Fruit fly (Drosophila melanogaster) ovary, adult (tissue): ENCODE measurements around the gene CG15876.

Experiments
- CG17801 ChIP-seq: fragments of 200-800 bp; optimal IDR thresholded peaks from 2 replicates; lab custom pipeline; 2019; ENCODE audit warnings: missing biosample characterization, mild to moderate bottlenecking, missing genetic modification characterization, moderate library complexity; ENCODE audit not compliant: partially characterized antibody

CG15876 gene

DNA sequence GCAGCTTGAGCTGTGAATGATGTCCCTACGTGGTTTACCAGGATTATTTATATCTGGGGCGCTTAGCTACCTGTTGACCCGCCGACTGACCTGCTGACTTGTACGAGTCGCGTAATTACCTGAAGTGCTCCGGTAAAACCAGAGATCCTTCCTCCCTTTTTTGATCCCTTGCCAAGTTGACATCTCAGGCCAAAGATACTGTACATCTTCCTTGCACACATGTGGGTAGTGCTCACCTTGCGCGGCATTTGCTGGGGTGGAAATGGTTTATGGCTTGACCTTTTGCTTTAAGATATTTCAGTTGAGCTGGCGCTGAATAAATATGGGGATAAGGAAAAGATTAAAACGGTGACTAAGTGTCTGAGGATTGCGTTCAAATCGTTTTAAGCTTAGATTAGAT lies at the start of gene CG15876:
TSS of gene CG15876 (minus strand) at position 23 of the 400 bp plus-strand sequence.
- TF ChIP-seq CG17801 (GFP tag; lab: Kevin White, UChicago): no peak

DNA sequence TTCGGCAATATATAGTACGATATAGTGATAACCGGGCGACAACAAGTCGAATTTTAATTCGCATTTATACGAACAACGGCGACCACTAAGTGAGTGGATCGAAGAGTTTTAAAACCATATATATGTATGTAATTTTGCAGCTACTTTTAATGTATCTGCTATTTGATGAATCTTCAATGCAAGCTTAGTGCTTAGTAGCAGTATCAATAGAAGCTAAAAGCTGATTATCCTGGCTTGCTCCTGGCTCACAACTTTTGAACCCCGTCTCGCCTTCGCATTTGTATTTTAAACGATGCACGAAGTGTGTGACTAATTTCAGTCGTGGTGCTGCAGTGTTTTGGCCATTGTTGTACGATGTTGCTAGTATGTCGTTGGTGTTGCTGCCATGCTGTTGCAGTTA lies 42.0 kb upstream of the CG15876 start:
- no peak for TF ChIP-seq CG17801 (GFP tag; lab: Kevin White, UChicago)

DNA sequence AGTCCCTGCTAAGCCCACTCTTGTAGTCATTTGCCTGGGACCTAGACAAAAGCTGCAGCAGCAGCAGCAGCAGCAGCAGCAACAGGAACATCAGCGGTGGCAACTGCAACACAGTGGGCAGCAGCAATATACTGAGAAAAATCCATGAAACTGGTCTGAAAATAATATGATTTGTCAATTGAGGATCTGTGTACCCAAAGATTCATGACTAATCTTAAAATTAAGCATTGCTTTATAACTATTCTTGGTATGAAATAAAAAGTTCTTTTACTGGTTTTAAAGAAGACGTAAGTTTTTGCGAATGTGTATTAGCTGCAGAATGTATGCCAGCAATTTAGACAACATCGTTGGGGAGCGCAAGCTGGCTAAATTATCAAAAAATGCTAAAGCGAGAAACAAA lies 37.0 kb upstream of the CG15876 start:
- TF ChIP-seq CG17801 (GFP tag; lab: Kevin White, UChicago): no peak

DNA sequence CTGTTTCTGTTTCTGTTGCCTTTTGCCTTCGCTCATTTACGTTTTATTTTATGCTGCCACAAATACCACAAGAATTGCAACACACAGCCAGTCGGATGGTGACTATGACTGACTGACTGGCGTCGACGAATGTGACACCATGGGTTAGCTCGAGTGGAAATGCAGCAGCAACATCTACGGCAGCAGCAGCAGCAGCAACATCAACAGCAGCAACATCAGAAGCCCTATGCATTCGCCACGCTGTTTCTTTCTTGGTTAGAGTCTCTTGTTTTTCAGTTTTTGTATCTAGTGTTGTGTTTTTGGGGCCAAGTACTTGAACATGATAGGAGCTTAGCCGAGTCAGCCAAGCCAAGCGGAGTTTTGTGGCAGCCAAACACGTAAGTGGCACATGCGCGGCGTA lies 35.2 kb upstream of the CG15876 start:
- TF ChIP-seq CG17801 (GFP tag; lab: Kevin White, UChicago): no peak

DNA sequence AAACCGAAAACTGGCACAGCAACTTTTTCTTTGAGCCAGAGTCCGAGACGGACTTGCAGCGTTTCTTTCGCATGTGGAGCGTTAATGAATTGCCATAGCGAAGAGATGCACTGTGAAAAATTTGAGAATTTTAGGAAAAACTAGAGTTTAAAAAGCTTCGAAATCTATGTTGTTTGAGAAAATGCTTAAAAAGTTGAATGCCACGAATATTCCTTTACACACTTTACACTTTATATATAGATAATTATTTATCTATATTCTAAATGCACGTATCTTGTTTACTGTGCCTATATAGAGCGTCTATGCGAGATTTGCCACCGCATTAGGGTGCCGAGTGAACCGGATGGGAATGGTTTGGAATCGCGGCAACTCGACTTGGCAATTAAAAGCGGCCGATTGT lies 27.2 kb upstream of the CG15876 start:
- TF ChIP-seq CG17801 (GFP tag; lab: Kevin White, UChicago): no peak

DNA sequence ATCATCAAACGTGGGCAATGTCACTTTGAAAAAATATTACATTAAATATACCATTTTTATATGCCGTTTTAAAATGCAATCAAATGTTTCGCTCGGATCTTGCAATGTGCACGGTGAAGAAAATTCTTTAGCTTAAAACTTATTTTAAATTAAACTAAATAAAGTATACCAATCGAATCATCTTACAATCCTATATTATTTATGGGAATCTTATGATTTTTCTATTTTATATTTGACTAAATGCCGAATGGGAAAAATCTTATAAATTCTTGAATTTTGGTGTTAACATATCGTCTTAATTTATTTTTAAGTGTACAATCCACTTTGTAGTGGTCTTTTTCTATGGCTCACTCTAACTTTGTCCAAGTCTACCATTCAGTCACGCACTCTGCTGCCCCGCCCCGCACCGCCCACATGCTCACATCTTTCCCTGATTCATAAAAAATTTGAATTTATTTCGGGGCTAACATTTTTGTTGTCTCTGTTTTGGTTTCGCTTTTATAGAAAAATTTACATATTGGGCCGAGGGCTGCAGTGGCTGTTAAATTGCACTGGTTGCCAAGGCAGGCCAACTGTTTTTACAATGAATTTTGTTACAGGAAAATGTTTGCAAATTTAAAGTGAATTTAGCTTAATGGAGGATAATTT lies 26.0 kb upstream of the CG15876 start:
- no peak for TF ChIP-seq CG17801 (GFP tag; lab: Kevin White, UChicago)

DNA sequence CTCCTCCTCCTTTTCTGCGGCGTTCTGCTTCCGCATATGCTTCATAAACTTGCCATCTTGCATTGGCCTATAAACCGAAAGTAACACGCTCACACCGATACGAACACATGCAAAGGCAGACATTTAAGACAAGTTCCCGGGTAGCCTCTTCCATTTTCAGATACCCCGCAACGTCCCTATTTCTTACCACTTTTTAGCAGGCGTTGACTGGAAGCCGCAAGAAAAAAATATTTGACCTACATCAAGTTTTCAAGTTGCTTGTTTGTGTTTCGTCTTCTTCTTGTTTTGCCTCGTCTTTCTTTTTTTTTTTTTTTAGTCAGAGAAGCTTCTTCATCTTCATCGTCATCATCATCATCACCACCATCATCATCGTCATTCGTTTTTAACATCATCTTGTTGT lies 25.1 kb upstream of the CG15876 start:
- no peak for TF ChIP-seq CG17801 (GFP tag; lab: Kevin White, UChicago)

DNA sequence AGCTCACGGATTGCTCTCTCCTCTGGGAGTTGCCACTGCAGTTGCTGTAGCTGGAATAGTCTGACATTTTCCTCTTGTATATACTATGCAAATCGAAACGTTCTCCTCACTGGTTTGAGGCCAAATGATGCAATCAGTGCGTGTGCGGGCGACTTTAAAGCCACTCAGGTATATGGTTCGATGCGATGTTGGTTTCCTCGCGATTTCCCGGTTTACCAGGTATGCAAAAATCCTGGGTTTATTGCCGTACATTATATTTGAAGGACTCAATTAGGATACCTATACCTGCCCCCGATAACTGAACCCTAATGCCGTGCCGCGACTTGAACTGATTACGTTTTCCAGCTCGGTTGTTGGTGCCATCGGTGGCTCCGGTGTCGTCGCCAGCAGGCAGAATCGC lies 15.1 kb upstream of the CG15876 start, which contains the start of gene CG13712:
TSS of gene CG13712 (minus strand) at position 101 of the 400 bp plus-strand sequence.
- TF ChIP-seq CG17801 (GFP tag; lab: Kevin White, UChicago): no peak

DNA sequence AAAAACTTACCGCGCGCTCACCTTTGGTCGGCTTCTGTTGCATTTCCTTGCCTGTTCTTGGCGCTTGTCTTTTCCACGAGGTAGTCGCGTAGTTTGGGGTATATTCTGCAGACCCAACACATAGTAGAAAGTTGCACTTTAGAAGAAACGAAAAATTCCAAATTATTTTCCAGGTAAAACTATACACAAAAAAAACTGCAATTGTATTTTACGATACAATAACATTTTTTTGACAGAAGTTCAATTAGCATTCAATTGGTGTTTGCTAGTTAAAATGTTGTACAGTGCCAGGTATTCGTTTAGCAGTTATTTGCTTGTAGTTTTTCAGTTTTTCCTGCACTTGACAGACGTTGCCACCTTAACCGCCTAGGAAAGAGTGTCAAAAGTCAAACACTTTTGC lies 13.9 kb upstream of the CG15876 start:
- no peak for TF ChIP-seq CG17801 (GFP tag; lab: Kevin White, UChicago)

DNA sequence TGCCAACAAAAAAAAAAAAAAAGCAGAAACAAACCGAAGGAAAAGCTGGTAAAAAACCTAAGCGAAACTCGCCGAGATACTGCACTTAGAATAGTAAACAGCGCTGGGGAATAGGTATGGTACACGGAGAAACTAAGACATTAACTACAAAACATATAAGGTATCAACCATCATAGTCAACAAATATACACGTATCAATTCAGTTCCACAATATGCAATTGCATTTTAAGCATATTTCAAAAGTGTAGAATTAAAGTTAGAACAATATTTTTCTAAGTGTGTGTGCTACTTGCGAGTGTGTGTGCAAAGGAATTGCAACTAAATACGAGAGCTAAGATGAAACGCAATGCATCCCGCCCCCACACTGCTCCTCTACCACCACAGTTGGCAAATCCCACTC lies 13.2 kb upstream of the CG15876 start:
- no peak for TF ChIP-seq CG17801 (GFP tag; lab: Kevin White, UChicago)

DNA sequence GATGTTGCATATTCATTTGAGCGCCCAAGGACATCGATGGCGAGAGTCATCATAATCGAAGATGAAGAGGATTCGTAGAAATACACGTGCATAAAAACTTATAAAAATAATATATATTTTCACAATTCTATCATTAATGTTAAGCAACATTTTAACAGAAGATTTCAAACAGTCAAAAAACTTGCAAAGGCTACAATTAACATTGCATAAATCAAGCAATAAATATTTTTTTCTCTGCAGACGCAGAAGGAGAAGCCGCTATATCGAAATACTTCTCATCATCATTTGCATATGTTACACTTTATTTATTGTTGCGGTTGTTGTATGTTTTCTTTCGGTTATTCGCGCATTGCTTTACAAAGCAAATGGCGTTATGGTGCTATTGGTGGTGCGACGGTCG lies 7.4 kb upstream of the CG15876 start:
- TF ChIP-seq CG17801 (GFP tag; lab: Kevin White, UChicago): no peak

DNA sequence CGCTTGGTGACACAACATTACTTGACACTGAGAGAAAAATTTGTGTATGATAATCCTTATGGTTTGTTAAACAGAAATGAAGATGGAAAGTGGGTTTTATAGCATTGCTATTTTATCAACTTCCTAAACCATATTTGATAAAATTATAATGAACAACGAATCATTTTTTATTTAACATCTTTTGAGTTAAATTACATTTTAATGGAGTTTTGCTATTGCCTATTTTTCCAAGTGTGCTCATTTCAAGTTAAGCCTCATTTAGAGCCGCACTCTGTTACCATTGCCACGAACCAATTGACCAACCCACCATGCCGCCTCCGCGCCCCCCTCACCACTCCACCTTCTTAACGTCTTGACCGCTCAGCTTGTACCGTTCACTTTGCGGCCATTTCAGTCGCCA lies 5.4 kb upstream of the CG15876 start:
- TF ChIP-seq CG17801 (GFP tag; lab: Kevin White, UChicago): no peak

DNA sequence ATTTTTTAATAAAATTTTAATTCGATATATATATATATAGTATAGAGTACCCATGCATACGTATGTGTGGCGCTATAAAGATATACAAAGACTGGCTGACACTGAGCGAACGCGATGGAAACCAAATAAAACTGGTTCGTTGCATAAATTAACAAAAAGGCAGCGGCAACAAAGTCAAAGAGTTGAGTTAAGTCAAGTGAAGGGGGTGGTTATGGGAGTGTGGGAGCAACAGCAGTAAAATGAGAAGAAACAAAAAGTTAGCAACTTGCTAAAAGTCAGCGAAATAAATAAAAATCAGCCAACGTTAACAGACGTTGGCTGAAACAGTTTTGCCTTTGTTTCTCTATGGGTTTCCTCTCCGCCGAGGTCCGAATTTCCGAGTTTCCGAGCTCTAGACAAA lies 3.9 kb upstream of the CG15876 start:
- TF ChIP-seq CG17801 (GFP tag; lab: Kevin White, UChicago): no peak

DNA sequence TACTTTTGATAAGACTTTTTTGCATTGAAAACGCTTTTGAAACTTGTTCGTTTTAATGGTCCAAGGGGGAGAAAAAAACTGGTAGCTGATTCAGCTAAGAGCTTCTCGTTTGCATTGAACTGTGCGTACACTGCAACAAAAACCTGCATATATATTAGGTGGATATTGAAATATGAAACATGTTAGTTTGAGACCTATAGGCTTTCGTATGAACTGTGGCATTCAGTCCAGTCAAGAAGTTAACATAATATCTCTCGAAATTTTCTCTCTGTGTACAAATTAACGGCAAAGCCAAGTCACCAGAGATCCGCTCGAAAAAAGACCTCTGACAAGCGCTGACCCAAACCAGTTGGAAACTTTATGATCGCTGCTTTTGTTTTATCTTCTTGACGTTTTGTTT lies 3.4 kb upstream of the CG15876 start:
- TF ChIP-seq CG17801 (GFP tag; lab: Kevin White, UChicago): no peak

DNA sequence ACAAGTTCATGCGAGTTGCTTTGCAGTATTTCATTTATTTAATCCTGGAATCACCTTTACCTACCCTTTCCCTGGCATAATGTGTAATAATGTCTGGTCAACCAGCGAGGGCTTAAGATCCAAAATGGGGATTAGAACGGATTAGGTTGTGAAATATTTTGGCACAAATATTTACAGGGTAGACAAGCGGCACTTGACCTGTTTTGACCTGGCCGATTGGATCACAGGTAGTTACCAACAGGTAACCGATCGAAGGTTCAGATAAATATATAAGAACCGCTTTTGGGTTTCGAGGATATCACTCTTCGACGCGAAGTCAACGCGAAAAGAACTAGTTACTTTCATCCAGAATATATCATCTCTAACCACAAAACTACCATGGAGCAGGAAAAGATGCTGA lies 2.7 kb upstream of the CG15876 start, which contains the start of gene CG13713:
TSS of gene CG13713 (plus strand) at position 301 of the 400 bp plus-strand sequence.
- TF ChIP-seq CG17801 (GFP tag; lab: Kevin White, UChicago): no peak

DNA sequence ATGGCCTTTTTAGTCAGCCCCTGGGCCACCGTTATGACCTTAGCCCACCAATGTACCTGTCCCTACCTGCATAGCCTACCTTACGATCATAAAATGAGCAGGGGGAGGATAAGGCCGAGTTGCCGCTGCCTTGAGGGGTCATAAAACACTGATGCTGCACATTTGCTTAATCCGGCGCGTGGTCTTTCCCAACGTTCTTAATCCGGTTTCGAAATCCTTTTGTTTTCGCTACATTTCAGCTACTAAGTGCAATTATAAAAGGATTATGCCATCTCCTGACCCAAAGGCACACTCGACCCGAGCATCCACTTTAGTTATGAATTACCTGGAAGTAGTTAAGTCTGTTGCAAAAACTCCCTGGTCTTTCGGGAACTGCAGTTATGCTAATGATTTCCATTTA lies 1.7 kb upstream of the CG15876 start:
- TF ChIP-seq CG17801 (GFP tag; lab: Kevin White, UChicago): no peak
